Fruit fly (Drosophila melanogaster) whole organism, wandering third instar larva: Measurements from ENCODE around the gene BthD.

Source experiments
- Abd-B ChIP-seq: fragments of >200 bp; optimal IDR thresholded peaks from 2 replicates; lab custom pipeline; 2017; ENCODE audit warnings: missing biosample characterization, missing genetic modification characterization
- CG9705 ChIP-seq: fragments of 200-800 bp; sonication (Bioruptor generic); optimal IDR thresholded peaks from 2 replicates; lab custom pipeline; 2018; ENCODE audit warnings: missing biosample characterization, mild to moderate bottlenecking, missing genetic modification characterization
- Myc ChIP-seq: fragments of >200 bp; optimal IDR thresholded peaks from 2 replicates; lab custom pipeline; 2017
- brk ChIP-seq: fragments of 200-800 bp; sonication (Bioruptor generic); optimal IDR thresholded peaks from 2 replicates; lab custom pipeline; 2016; ENCODE audit warnings: missing biosample characterization, mild to moderate bottlenecking, missing genetic modification characterization
- ey ChIP-seq: fragments of 200-800 bp; sonication (Bioruptor generic); optimal IDR thresholded peaks from 2 replicates; lab custom pipeline; 2016; ENCODE audit warnings: missing biosample characterization, missing genetic modification characterization
- pan ChIP-seq: fragments of >200 bp; optimal IDR thresholded peaks from 2 replicates; lab custom pipeline; 2017
- psq ChIP-seq: fragments of 200-800 bp; sonication (Bioruptor generic); optimal IDR thresholded peaks from 3 replicates; lab custom pipeline; 2017; ENCODE audit warnings: missing biosample characterization, mild to moderate bottlenecking, missing genetic modification characterization, moderate library complexity

dm6 chrX:13625080-13625723, 13.3 kb downstream of the BthD start:
- TF ChIP-seq pan (lab: Kevin White, UChicago) (no peak), psq (peak; percentile 30), Myc (no peak), CG9705 (GFP tag; lab: Kevin White, UChicago) (no peak), Abd-B (GFP tag; lab: Kevin White, UChicago) (no peak), brk (GFP tag; lab: Kevin White, UChicago) (no peak), ey (GFP tag; lab: Kevin White, UChicago) (no peak)
